Worm (Caenorhabditis elegans): Measurements from ENCODE around the gene glb-10.

The glb-10 gene

ce11 chrII:6346551-6347079 lies 37.5 kb upstream of the glb-10 start (continued):
- TF ChIP-seq dmd-8 (GFP tag; IDR thresholded peaks at IDR 0.05) = 0 out of 2 replicates have a peak, but pooled peaks have one; percentile 7
- TF ChIP-seq spr-1 (tag; optimal IDR thresholded peaks at IDR 0.05) = peak; percentile 70
- no peak for TF ChIP-seq duxl-1 (tag; optimal IDR thresholded peaks at IDR 0.05; ENCODE audit: poor library complexity)
- peak; percentile 55; the same call in 1 of the 2 replicates for TF ChIP-seq lin-29 (GFP tag; IDR thresholded peaks at IDR 0.05)
- TF ChIP-seq daf-8 (GFP tag; IDR thresholded peaks at IDR 0.05) = 0 out of 2 replicates have a peak, but pooled peaks have one; percentile 26
- no peak for TF ChIP-seq cey-2 (tag; optimal IDR thresholded peaks at IDR 0.05; ENCODE audit: borderline replicate concordance, insufficient read depth)
- no peak for TF ChIP-seq unc-130 (GFP tag; optimal IDR thresholded peaks at IDR 0.05)
- no peak for TF ChIP-seq egl-27 (tag; optimal IDR thresholded peaks at IDR 0.05)
- TF ChIP-seq lin-15B (tag; optimal IDR thresholded peaks at IDR 0.05) = no peak
- TF ChIP-seq rbr-2 (tag; optimal IDR thresholded peaks at IDR 0.05) = peak; percentile 4
- TF ChIP-seq nhr-28 (tag; optimal IDR thresholded peaks at IDR 0.05) = peak; percentile 26
- TF ChIP-seq lin-1 (GFP tag; IDR thresholded peaks at IDR 0.05) = peak; percentile 77; the same call in 1 of the 2 replicates
- peak; percentile 29; the same call in 1 of the 2 replicates for TF ChIP-seq egl-43 (GFP tag; IDR thresholded peaks at IDR 0.05)
- TF ChIP-seq mdl-1 (tag; optimal IDR thresholded peaks at IDR 0.05) = no peak
- TF ChIP-seq snpc-4 (tag; optimal IDR thresholded peaks at IDR 0.05) = no peak
- TF ChIP-seq mep-1 (tag; optimal IDR thresholded peaks at IDR 0.05) = peak; percentile 92

- TF ChIP-seq pqm-1 (tag; optimal IDR thresholded peaks at IDR 0.05) = peak; percentile 18
- TF ChIP-seq ces-1 (GFP tag; optimal IDR thresholded peaks at IDR 0.05) = no peak
- TF ChIP-seq hlh-11 (tag; optimal IDR thresholded peaks at IDR 0.05) = peak; percentile 37
- peak; percentile 92 for TF ChIP-seq aha-1 (tag)
- no peak for TF ChIP-seq aly-2 (tag; optimal IDR thresholded peaks at IDR 0.05)
- TF ChIP-seq dve-1 (tag; optimal IDR thresholded peaks at IDR 0.05; ENCODE audit: insufficient read depth) = peak; percentile 47
- peak; percentile 38 for TF ChIP-seq mxl-3 (GFP tag; optimal IDR thresholded peaks at IDR 0.05)
- peak; percentile 30 for TF ChIP-seq ztf-7 (tag; optimal IDR thresholded peaks at IDR 0.05)
- TF ChIP-seq nhr-76 (tag; optimal IDR thresholded peaks at IDR 0.05) = no peak
- TF ChIP-seq snpc-1.2 (GFP tag; IDR thresholded peaks at IDR 0.05) = 0 out of 2 replicates have a peak, but pooled peaks have one; percentile 27
- no peak for TF ChIP-seq spr-3 (GFP tag; optimal IDR thresholded peaks at IDR 0.05)
- TF ChIP-seq hlh-30 (tag; optimal IDR thresholded peaks at IDR 0.05; ENCODE audit: insufficient read depth) = peak; percentile 75
- peak; percentile 11 for TF ChIP-seq nhr-28 (tag; optimal IDR thresholded peaks at IDR 0.05)
- peak; percentile 48 for TF ChIP-seq ama-1 (optimal IDR thresholded peaks at IDR 0.05)
- no peak for TF ChIP-seq nhr-77 (tag; optimal IDR thresholded peaks at IDR 0.05)
- peak in 1 of 2 experiments; percentile 66 for TF ChIP-seq mdl-1 (tag; optimal IDR thresholded peaks at IDR 0.05)
- no peak for TF ChIP-seq daf-16 (GFP tag; optimal IDR thresholded peaks at IDR 0.05)
- peak; percentile 56 for TF ChIP-seq daf-16 (tag; optimal IDR thresholded peaks at IDR 0.05)
- TF ChIP-seq Y105C5A.15 (GFP tag; IDR thresholded peaks at IDR 0.05) = 0 out of 2 replicates have a peak, but pooled peaks have one; percentile 41
- no peak for TF ChIP-seq ceh-20 (GFP tag; IDR thresholded peaks at IDR 0.05)
- TF ChIP-seq madf-9 (GFP tag; conservative IDR thresholded peaks at IDR 0.05) = peak; percentile 44
- no peak for TF ChIP-seq ZK337.2 (GFP tag; IDR thresholded peaks at IDR 0.05)
- no peak for TF ChIP-seq T26A8.4 (GFP tag; IDR thresholded peaks at IDR 0.05)
- TF ChIP-seq dmd-8 (GFP tag; IDR thresholded peaks at IDR 0.05) = peak; percentile 29; the same call in 1 of the 2 replicates
Observed at ce11 chrII:6345195-6346158, 36.4 kb upstream of the glb-10 start, which contains the start of gene C32D5.8. C32D5.8 (minus strand) TSS chrII:6345964.
